Worm (Caenorhabditis elegans): ENCODE results near the gene C33G3.6.

DNA sequence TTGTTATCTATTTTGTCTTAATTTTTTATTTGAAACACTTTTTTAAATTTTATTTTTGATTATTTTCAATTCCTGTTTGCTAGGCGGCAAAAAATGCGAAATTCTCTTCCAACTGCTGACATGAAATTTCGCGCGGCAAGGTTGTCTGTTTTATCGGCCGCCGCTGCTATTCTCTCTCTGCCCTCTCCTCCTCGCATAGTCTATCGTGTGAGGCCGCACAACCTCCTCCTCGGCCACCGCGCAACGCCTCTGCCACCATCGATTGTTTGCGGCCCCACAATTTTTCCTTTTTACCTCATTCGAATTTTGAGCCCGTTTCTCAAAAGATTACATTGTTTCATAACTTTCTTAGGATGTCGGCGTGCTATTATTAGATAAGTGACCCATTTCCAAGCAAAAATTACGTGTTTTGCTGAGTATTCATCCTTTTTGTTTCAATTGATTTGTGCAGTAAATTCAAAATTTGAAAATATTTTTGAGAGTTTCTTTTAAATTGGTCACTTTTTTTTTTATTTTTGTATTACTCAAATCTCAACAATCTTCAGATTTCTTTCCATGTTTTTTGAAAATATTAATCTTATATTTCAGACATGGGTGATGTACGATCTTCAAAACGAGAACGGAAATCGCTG is 43.3 kb upstream of the C33G3.6 start, which contains the start of gene F28H6.4:
- TF ChIP-seq ceh-83 (GFP tag; optimal IDR thresholded peaks at IDR 0.05) (no peak), unc-62 (GFP tag; optimal IDR thresholded peaks at IDR 0.05) (no peak), nhr-237 (tag; optimal IDR thresholded peaks at IDR 0.05) (no peak), lin-13 (tag; optimal IDR thresholded peaks at IDR 0.05) (no peak), nhr-28 (tag; optimal IDR thresholded peaks at IDR 0.05) (no peak)

Measured in whole organism, mixed stage, embryonic.